Worm (Caenorhabditis elegans) whole organism, L2 larva: ENCODE results near the gene gpd-2.

Experiments
- C34F6.9 ChIP-seq: fragments of 150-350 bp; optimal IDR thresholded peaks from 2 replicates; lab custom pipeline; 2014; ENCODE audit warnings: missing biosample characterization, missing genetic modification characterization
- F13H6.1 ChIP-seq: sonication (generic microtip); optimal IDR thresholded peaks from 2 replicates; lab custom pipeline; 2016; ENCODE audit warnings: missing genetic modification characterization, missing compliant biosample characterization
- R02D3.7 ChIP-seq: fragments of 150-350 bp; optimal IDR thresholded peaks from 2 replicates; lab custom pipeline; 2014; ENCODE audit warnings: missing biosample characterization, missing genetic modification characterization
- Y55F3AM.14 ChIP-seq: fragments of 200-800 bp; sonication (Bioruptor generic); optimal IDR thresholded peaks from 2 replicates; lab custom pipeline; 2018; ENCODE audit warnings: mild to moderate bottlenecking, missing genetic modification characterization, missing compliant biosample characterization
- ZK546.5 ChIP-seq: sonication (generic microtip); optimal IDR thresholded peaks from 2 replicates; lab custom pipeline; 2017; ENCODE audit warnings: missing biosample characterization, missing genetic modification characterization
- alr-1 ChIP-seq: fragments of 150-350 bp; optimal IDR thresholded peaks from 2 replicates; lab custom pipeline; 2014; ENCODE audit warnings: missing biosample characterization, missing genetic modification characterization
- aly-2 ChIP-seq: fragments of 150-350 bp; optimal IDR thresholded peaks from 2 replicates; lab custom pipeline; 2014; ENCODE audit warnings: missing biosample characterization, missing genetic modification characterization
- ama-1 ChIP-seq: fragments of 150-350 bp; optimal IDR thresholded peaks from 2 replicates; lab custom pipeline; 2018; ENCODE audit warnings: inconsistent platforms
- blmp-1 ChIP-seq: sonication (generic microtip); optimal IDR thresholded peaks from 2 replicates; lab custom pipeline; 2017; ENCODE audit warnings: missing genetic modification characterization, mild to moderate bottlenecking, missing compliant biosample characterization, antibody characterized with exemption, moderate library complexity; ENCODE audit not compliant: insufficient read depth
- ceh-16 ChIP-seq: fragments of 150-350 bp; optimal IDR thresholded peaks from 2 replicates; lab custom pipeline; 2014; ENCODE audit warnings: missing biosample characterization, missing genetic modification characterization
- ceh-82 ChIP-seq: fragments of 150-350 bp; optimal IDR thresholded peaks from 2 replicates; lab custom pipeline; 2014; ENCODE audit warnings: missing biosample characterization, missing genetic modification characterization
- crh-2 ChIP-seq: sonication (generic microtip); optimal IDR thresholded peaks from 2 replicates; lab custom pipeline; 2017; ENCODE audit warnings: missing biosample characterization, missing genetic modification characterization
- dmd-4 ChIP-seq: sonication (generic microtip); optimal IDR thresholded peaks from 2 replicates; lab custom pipeline; 2017; ENCODE audit warnings: missing biosample characterization, missing genetic modification characterization
- egl-27 ChIP-seq: sonication (generic microtip); optimal IDR thresholded peaks from 3 replicates; lab custom pipeline; 2017; ENCODE audit warnings: missing biosample characterization, missing genetic modification reagents, missing genetic modification characterization
- elt-1 ChIP-seq: fragments of 150-350 bp; optimal IDR thresholded peaks from 2 replicates; lab custom pipeline; 2014; ENCODE audit warnings: missing biosample characterization, missing genetic modification characterization
- elt-3 ChIP-seq: sonication (generic microtip); optimal IDR thresholded peaks from 2 replicates; lab custom pipeline; 2017; ENCODE audit warnings: missing biosample characterization, missing genetic modification characterization
- fos-1 ChIP-seq: fragments of 150-350 bp; optimal IDR thresholded peaks from 2 replicates; lab custom pipeline; 2014; ENCODE audit warnings: missing biosample characterization, missing genetic modification characterization
- gmeb-1 ChIP-seq: fragments of 150-350 bp; optimal IDR thresholded peaks from 2 replicates; lab custom pipeline; 2014; ENCODE audit warnings: missing biosample characterization, missing genetic modification characterization
- lin-11 ChIP-seq: fragments of 150-350 bp; sonication (generic microtip); optimal IDR thresholded peaks from 2 replicates; lab custom pipeline; 2014; ENCODE audit warnings: missing biosample characterization, missing genetic modification characterization, inconsistent platforms, mixed read lengths
- lin-13 ChIP-seq: fragments of 150-350 bp; optimal IDR thresholded peaks from 2 replicates; lab custom pipeline; 2014; ENCODE audit warnings: missing biosample characterization, missing genetic modification reagents, missing genetic modification characterization
- lin-39 ChIP-seq: fragments of 150-350 bp; optimal IDR thresholded peaks from 2 replicates; lab custom pipeline; 2014; ENCODE audit warnings: missing biosample characterization, missing genetic modification reagents, missing genetic modification characterization
- lsy-2 ChIP-seq, 2 experiments: fragments of 150-350 bp in 1 of 2; sonication (generic microtip) in 1 of 2; optimal IDR thresholded peaks; 2 replicates each; lab custom pipeline; 2014 to 2017; ENCODE audit warnings: missing biosample characterization in 2 of 2, missing genetic modification characterization in 2 of 2
- mab-5 ChIP-seq: fragments of 150-350 bp; optimal IDR thresholded peaks from 2 replicates; lab custom pipeline; 2014; ENCODE audit warnings: missing biosample characterization, missing genetic modification characterization
- mbf-1 ChIP-seq: sonication (generic microtip); optimal IDR thresholded peaks from 2 replicates; lab custom pipeline; 2017; ENCODE audit warnings: missing biosample characterization, missing genetic modification characterization
- mdl-1 ChIP-seq, 2 experiments: fragments of 150-350 bp in 1 of 2; sonication (generic microtip) in 1 of 2; optimal IDR thresholded peaks; 2 replicates each; lab custom pipeline; 2017; ENCODE audit warnings: missing biosample characterization in 2 of 2, missing genetic modification characterization in 2 of 2
- nhr-10 ChIP-seq: sonication (generic microtip); optimal IDR thresholded peaks from 2 replicates; lab custom pipeline; 2017; ENCODE audit warnings: missing biosample characterization, missing genetic modification characterization
- nhr-11 ChIP-seq: fragments of 150-350 bp; optimal IDR thresholded peaks from 2 replicates; lab custom pipeline; 2014; ENCODE audit warnings: missing biosample characterization, missing genetic modification characterization
- nhr-12 ChIP-seq: fragments of 150-350 bp; optimal IDR thresholded peaks from 2 replicates; lab custom pipeline; 2014; ENCODE audit warnings: missing biosample characterization, missing genetic modification characterization
- nhr-129 ChIP-seq: fragments of 150-350 bp; optimal IDR thresholded peaks from 2 replicates; lab custom pipeline; 2014; ENCODE audit warnings: missing biosample characterization, missing genetic modification characterization
- nhr-21 ChIP-seq: fragments of 150-350 bp; optimal IDR thresholded peaks from 2 replicates; lab custom pipeline; 2014; ENCODE audit warnings: missing biosample characterization, missing genetic modification characterization
- nhr-23 ChIP-seq: fragments of 150-350 bp; optimal IDR thresholded peaks from 2 replicates; lab custom pipeline; 2014; ENCODE audit warnings: missing biosample characterization, missing genetic modification reagents, missing genetic modification characterization
- nhr-237 ChIP-seq: fragments of 150-350 bp; optimal IDR thresholded peaks from 2 replicates; lab custom pipeline; 2014; ENCODE audit warnings: missing biosample characterization, missing genetic modification characterization
- nhr-25 ChIP-seq: fragments of 150-350 bp; sonication (generic microtip); optimal IDR thresholded peaks from 3 replicates; lab custom pipeline; 2014; ENCODE audit warnings: missing biosample characterization, missing genetic modification characterization
- nhr-6 ChIP-seq: fragments of 150-350 bp; optimal IDR thresholded peaks from 2 replicates; lab custom pipeline; 2014; ENCODE audit warnings: missing biosample characterization, missing genetic modification characterization
- nhr-77 ChIP-seq: fragments of 150-350 bp; optimal IDR thresholded peaks from 2 replicates; lab custom pipeline; 2014; ENCODE audit warnings: missing biosample characterization, missing genetic modification characterization
- peb-1 ChIP-seq: fragments of 150-350 bp; optimal IDR thresholded peaks from 2 replicates; lab custom pipeline; 2014; ENCODE audit warnings: missing biosample characterization, missing genetic modification characterization
- sem-4 ChIP-seq: fragments of 150-350 bp; optimal IDR thresholded peaks from 2 replicates; lab custom pipeline; 2014; ENCODE audit warnings: missing biosample characterization, missing genetic modification reagents, missing genetic modification characterization
- skn-1 ChIP-seq: sonication (generic microtip); optimal IDR thresholded peaks from 2 replicates; lab custom pipeline; 2017; ENCODE audit warnings: missing biosample characterization, missing genetic modification characterization
- sma-3 ChIP-seq: sonication (generic microtip); optimal IDR thresholded peaks from 2 replicates; lab custom pipeline; 2016; ENCODE audit warnings: missing genetic modification reagents, missing genetic modification characterization, missing compliant biosample characterization
- sma-9 ChIP-seq, 2 experiments: fragments of 150-350 bp in 1 of 2; sonication (generic microtip) in 1 of 2; optimal IDR thresholded peaks; 2 replicates each; lab custom pipeline; 2014 to 2016; ENCODE audit warnings: missing genetic modification characterization in 2 of 2, mild to moderate bottlenecking in 1 of 2, missing biosample characterization in 1 of 2, missing compliant biosample characterization in 1 of 2, missing genetic modification reagents in 1 of 2, moderate library complexity in 1 of 2
- snpc-4 ChIP-seq: fragments of 150-350 bp; optimal IDR thresholded peaks from 2 replicates; lab custom pipeline; 2014; ENCODE audit warnings: missing biosample characterization, missing genetic modification characterization
- unc-39 ChIP-seq: fragments of 150-350 bp; optimal IDR thresholded peaks from 2 replicates; lab custom pipeline; 2014; ENCODE audit warnings: missing biosample characterization, missing genetic modification characterization
- unc-55 ChIP-seq: fragments of 150-350 bp; sonication (generic microtip); optimal IDR thresholded peaks from 3 replicates; lab custom pipeline; 2014; ENCODE audit warnings: missing biosample characterization, missing genetic modification reagents, missing genetic modification characterization
- unc-62 ChIP-seq: fragments of 150-350 bp; optimal IDR thresholded peaks from 2 replicates; lab custom pipeline; 2014; ENCODE audit warnings: missing biosample characterization, missing genetic modification reagents, missing genetic modification characterization
- zag-1 ChIP-seq: fragments of 150-350 bp; optimal IDR thresholded peaks from 2 replicates; lab custom pipeline; 2014; ENCODE audit warnings: missing biosample characterization, missing genetic modification characterization
- ztf-1 ChIP-seq: fragments of 200-800 bp; sonication (Bioruptor generic); conservative IDR thresholded peaks from 2 replicates; pipeline ENCODE4 v1.3.6; 2022; ENCODE audit warnings: missing genetic modification characterization, missing compliant biosample characterization
- ztf-11 ChIP-seq: sonication (generic microtip); optimal IDR thresholded peaks from 2 replicates; lab custom pipeline; 2017; ENCODE audit warnings: missing biosample characterization, missing genetic modification characterization
- ztf-4 ChIP-seq: fragments of 150-350 bp; optimal IDR thresholded peaks from 2 replicates; lab custom pipeline; 2014; ENCODE audit warnings: missing biosample characterization, missing genetic modification characterization

Gene gpd-2

ce11 chrX:3112946-3113427, 1.5 kb downstream of the gpd-2 start, which contains the start of gene gpd-3:
Gene gpd-3 (minus strand): TSS chrX:3113341.
- TF ChIP-seq nhr-129 (peak; percentile 13), gmeb-1 (tag; lab: Kevin White, UChicago) (peak; percentile 39), lin-13 (no peak), ama-1 (peak; percentile 73), zag-1 (tag; lab: Kevin White, UChicago) (no peak), sma-3 (GFP tag; lab: Kevin White, UChicago) (peak; percentile 17), nhr-6 (tag; lab: Kevin White, UChicago) (no peak), lsy-2 (tag; optimal IDR thresholded peaks at IDR 0.05; lab: Kevin White, UChicago) (peak in 1 of 2 experiments; percentile 33), crh-2 (peak; percentile 37), ztf-4 (peak; percentile 75), sma-9 (GFP tag; optimal IDR thresholded peaks at IDR 0.05; lab: Kevin White, UChicago) (peak; percentile 20), sma-9 (tag; optimal IDR thresholded peaks at IDR 0.05; lab: Kevin White, UChicago) (no peak), mab-5 (tag; lab: Kevin White, UChicago) (no peak)
- TF ChIP-seq, all 48 proteins: peak for 8

ce11 chrX:3111687-3112086, 2.8 kb downstream of the gpd-2 start:
- TF ChIP-seq zag-1 (tag; lab: Kevin White, UChicago) (no peak), snpc-4 (tag; lab: Kevin White, UChicago) (peak; percentile 21), C34F6.9 (no peak), nhr-23 (tag; lab: Kevin White, UChicago) (no peak), ztf-4 (peak; percentile 70), lin-39 (tag; lab: Kevin White, UChicago) (no peak), ztf-11 (tag; lab: Kevin White, UChicago) (no peak), nhr-129 (peak; percentile 87), unc-55 (GFP tag; lab: Kevin White, UChicago) (peak; percentile 15), R02D3.7 (tag; lab: Kevin White, UChicago) (no peak), nhr-77 (tag; lab: Kevin White, UChicago) (no peak), gmeb-1 (tag; lab: Kevin White, UChicago) (no peak), sma-9 (GFP tag; optimal IDR thresholded peaks at IDR 0.05; lab: Kevin White, UChicago) (peak; percentile 80), sma-9 (tag; optimal IDR thresholded peaks at IDR 0.05; lab: Kevin White, UChicago) (no peak), sem-4 (tag; lab: Kevin White, UChicago) (peak; percentile 13), sma-3 (GFP tag; lab: Kevin White, UChicago) (peak; percentile 71), mbf-1 (no peak), Y55F3AM.14 (no peak), unc-39 (tag; lab: Kevin White, UChicago) (no peak), alr-1 (tag; lab: Kevin White, UChicago) (no peak), ZK546.5 (tag; lab: Kevin White, UChicago) (no peak), nhr-6 (tag; lab: Kevin White, UChicago) (peak; percentile 60), nhr-12 (tag; lab: Kevin White, UChicago) (no peak), dmd-4 (tag; lab: Kevin White, UChicago) (no peak), nhr-21 (tag; lab: Kevin White, UChicago) (peak; percentile 58), elt-1 (tag; lab: Kevin White, UChicago) (no peak), lin-11 (tag; lab: Kevin White, UChicago) (no peak), nhr-25 (tag; lab: Kevin White, UChicago) (peak; percentile 61), peb-1 (tag; lab: Kevin White, UChicago) (no peak), ama-1 (peak; percentile 95), blmp-1 (peak; percentile 23), crh-2 (peak; percentile 67), skn-1 (tag; lab: Kevin White, UChicago) (no peak), nhr-10 (tag; lab: Kevin White, UChicago) (no peak), ceh-16 (tag; lab: Kevin White, UChicago) (no peak), aly-2 (tag; lab: Kevin White, UChicago) (no peak), egl-27 (tag; lab: Kevin White, UChicago) (peak; percentile 15), nhr-237 (no peak), ztf-1 (GFP tag; lab: Robert Waterston, UW) (no peak), lsy-2 (tag; optimal IDR thresholded peaks at IDR 0.05; lab: Kevin White, UChicago) (peak in 1 of 2 experiments; percentile 42), nhr-11 (peak; percentile 74), mdl-1 (tag; optimal IDR thresholded peaks at IDR 0.05; lab: Kevin White, UChicago) (no peak), ceh-82 (tag; lab: Kevin White, UChicago) (no peak), fos-1 (no peak), mab-5 (tag; lab: Kevin White, UChicago) (no peak), elt-3 (tag; lab: Kevin White, UChicago) (no peak), F13H6.1 (tag; lab: Kevin White, UChicago) (peak; percentile 45), unc-62 (GFP tag; lab: Kevin White, UChicago) (no peak), lin-13 (peak; percentile 74)
- TF ChIP-seq, all 48 proteins: peak for 18
